Fruit fly (Drosophila melanogaster) whole organism, embryonic: ENCODE results near the gene CG31778.

Source experiments
- Ada2b ChIP-seq: fragments of 200-800 bp; sonication (Bioruptor generic); IDR thresholded peaks from 2 replicates; pipeline ENCODE4 v1.3.6; 2022; ENCODE audit warnings: missing biosample characterization, missing genetic modification characterization
- Adf1 ChIP-seq: fragments of 200-800 bp; sonication (Bioruptor generic); IDR thresholded peaks from 2 replicates; pipeline ENCODE4 v1.3.6; 2022; ENCODE audit warnings: missing biosample characterization, missing genetic modification characterization
- CG1024 ChIP-seq: fragments of 200-800 bp; sonication (Bioruptor generic); IDR thresholded peaks from 2 replicates; pipeline ENCODE4 v1.3.6; 2022; ENCODE audit warnings: missing biosample characterization, missing genetic modification characterization
- CG10267 ChIP-seq: fragments of 200-800 bp; sonication (Bioruptor generic); optimal IDR thresholded peaks from 2 replicates; lab custom pipeline; 2018; ENCODE audit warnings: missing biosample characterization, mild to moderate bottlenecking, missing genetic modification characterization, moderate library complexity
- CG1233 ChIP-seq: fragments of 200-800 bp; sonication (Bioruptor generic); optimal IDR thresholded peaks from 4 replicates; lab custom pipeline; 2018; ENCODE audit warnings: missing biosample characterization, mild to moderate bottlenecking, missing genetic modification characterization
- CG14710 ChIP-seq: fragments of 200-800 bp; sonication (Bioruptor generic); optimal IDR thresholded peaks from 3 replicates; lab custom pipeline; 2019; ENCODE audit warnings: missing biosample characterization, mild to moderate bottlenecking, missing genetic modification characterization, moderate library complexity
- CG14860 ChIP-seq: fragments of 200-800 bp; sonication (Bioruptor generic); IDR thresholded peaks from 3 replicates; pipeline ENCODE4 v1.3.6; 2022; ENCODE audit warnings: missing biosample characterization, missing genetic modification characterization; ENCODE audit not compliant: partially characterized antibody
- CG17612 ChIP-seq: fragments of 200-800 bp; sonication (Bioruptor generic); IDR thresholded peaks from 2 replicates; pipeline ENCODE4 v1.3.6; 2022; ENCODE audit warnings: missing biosample characterization, missing genetic modification characterization
- CG3065 ChIP-seq: fragments of 200-800 bp; sonication (Bioruptor generic); optimal IDR thresholded peaks from 2 replicates; lab custom pipeline; 2016; ENCODE audit warnings: missing biosample characterization, missing genetic modification characterization
- CG32772 ChIP-seq: fragments of 200-800 bp; sonication (Bioruptor generic); IDR thresholded peaks from 2 replicates; pipeline ENCODE4 v1.3.6; 2022; ENCODE audit warnings: missing biosample characterization, missing genetic modification characterization
- CG34224 ChIP-seq: fragments of 200-800 bp; sonication (Bioruptor generic); IDR thresholded peaks from 3 replicates; pipeline ENCODE4 v1.3.6; 2022; ENCODE audit warnings: missing biosample characterization, missing genetic modification characterization; ENCODE audit not compliant: partially characterized antibody
- CG34422 ChIP-seq: fragments of 200-800 bp; sonication (Bioruptor generic); IDR thresholded peaks from 3 replicates; pipeline ENCODE4 v1.3.6; 2022; ENCODE audit warnings: missing biosample characterization, missing genetic modification characterization
- CG3726 ChIP-seq: fragments of 200-800 bp; sonication (Bioruptor generic); IDR thresholded peaks from 3 replicates; pipeline ENCODE4, ENCODE4 v1.3.6; 2022; ENCODE audit warnings: missing biosample characterization, missing genetic modification characterization
- CG3847 ChIP-seq: fragments of 200-800 bp; sonication (Bioruptor generic); IDR thresholded peaks from 2 replicates; pipeline ENCODE4 v1.3.6; 2022; ENCODE audit warnings: missing biosample characterization, missing genetic modification characterization
- CG4282 ChIP-seq: fragments of 200-800 bp; sonication (Bioruptor generic); optimal IDR thresholded peaks from 2 replicates; lab custom pipeline; 2016; ENCODE audit warnings: missing biosample characterization, missing genetic modification characterization
- CG4360 ChIP-seq: fragments of 200-800 bp; sonication (Bioruptor generic); IDR thresholded peaks from 2 replicates; pipeline ENCODE4 v1.3.6; 2022; ENCODE audit warnings: missing biosample characterization, missing genetic modification characterization
- CG6683 ChIP-seq: fragments of 200-800 bp; sonication (Bioruptor generic); optimal IDR thresholded peaks from 2 replicates; lab custom pipeline; 2017; ENCODE audit warnings: missing biosample characterization, mild to moderate bottlenecking, missing genetic modification characterization, missing genetic modification reagents
- CG6791 ChIP-seq: fragments of 200-800 bp; sonication (Bioruptor generic); IDR thresholded peaks from 3 replicates; pipeline ENCODE4 v1.3.6; 2022; ENCODE audit warnings: missing biosample characterization, missing genetic modification characterization; ENCODE audit not compliant: partially characterized antibody
- CG6854 ChIP-seq: fragments of 200-800 bp; sonication (Bioruptor generic); optimal IDR thresholded peaks from 3 replicates; lab custom pipeline; 2017; ENCODE audit warnings: missing biosample characterization, mild to moderate bottlenecking, missing genetic modification characterization
- CG8924 ChIP-seq: fragments of 200-800 bp; optimal IDR thresholded peaks from 3 replicates; lab custom pipeline; 2019; ENCODE audit warnings: missing biosample characterization, mild to moderate bottlenecking, missing genetic modification characterization, moderate library complexity
- Chrac-16 ChIP-seq: fragments of 200-800 bp; sonication (Bioruptor generic); optimal IDR thresholded peaks from 3 replicates; lab custom pipeline; 2016; ENCODE audit warnings: missing biosample characterization, missing genetic modification characterization
- D ChIP-seq, 2 experiments: fragments of 200-800 bp in 1 of 2; fragments of >200 bp in 1 of 2; sonication (Bioruptor generic) in 1 of 2; optimal IDR thresholded peaks; 2 replicates in 1 of 2; 3 replicates in 1 of 2; lab custom pipeline; 2017; ENCODE audit warnings: mild to moderate bottlenecking in 1 of 2, missing biosample characterization in 1 of 2, missing genetic modification characterization in 1 of 2, missing genetic modification reagents in 1 of 2
- Dek ChIP-seq: fragments of 200-800 bp; sonication (Bioruptor generic); optimal IDR thresholded peaks from 3 replicates; lab custom pipeline; 2019; ENCODE audit warnings: missing biosample characterization, mild to moderate bottlenecking, missing genetic modification characterization, moderate library complexity
- Dp ChIP-seq: fragments of 200-800 bp; sonication (Bioruptor generic); optimal IDR thresholded peaks from 2 replicates; lab custom pipeline; 2018; ENCODE audit warnings: missing biosample characterization, mild to moderate bottlenecking, missing genetic modification characterization, moderate library complexity
- Eip74EF ChIP-seq, 2 experiments: fragments of 200-800 bp in 1 of 2; fragments of >200 bp in 1 of 2; sonication (Bioruptor generic) in 1 of 2; optimal IDR thresholded peaks; 2 replicates each; lab custom pipeline; 2017 to 2019; ENCODE audit warnings: missing biosample characterization in 2 of 2, missing genetic modification characterization in 2 of 2, mild to moderate bottlenecking in 1 of 2, moderate library complexity in 1 of 2
- HLHmδ ChIP-seq: fragments of 200-800 bp; sonication (Bioruptor generic); optimal IDR thresholded peaks from 2 replicates; lab custom pipeline; 2018; ENCODE audit warnings: missing biosample characterization, mild to moderate bottlenecking, missing genetic modification characterization, moderate library complexity
- Hand ChIP-seq: fragments of 200-800 bp; sonication (Bioruptor generic); optimal IDR thresholded peaks from 2 replicates; lab custom pipeline; 2017; ENCODE audit warnings: mild to moderate bottlenecking, missing biosample characterization, missing genetic modification reagents, missing genetic modification characterization
- MBD-R2 ChIP-seq: fragments of 200-800 bp; sonication (Bioruptor generic); IDR thresholded peaks from 2 replicates; pipeline ENCODE4 v1.3.6; 2022; ENCODE audit warnings: missing biosample characterization, missing genetic modification characterization
- Med ChIP-seq: fragments of 200-800 bp; sonication (Bioruptor generic); peaks from one replicate; lab custom pipeline; 2016; ENCODE audit warnings: missing biosample characterization, missing genetic modification characterization, mild to moderate bottlenecking, inconsistent platforms, moderate library complexity
- Optix ChIP-seq: fragments of 200-800 bp; sonication (Bioruptor generic); IDR thresholded peaks from 3 replicates; pipeline ENCODE4 v1.3.6; 2022; ENCODE audit warnings: missing biosample characterization, missing genetic modification characterization
- Pdp1 ChIP-seq, 2 experiments: fragments of 200-800 bp; sonication (Bioruptor generic); optimal IDR thresholded peaks; 3 replicates each; lab custom pipeline; 2016; ENCODE audit warnings: missing biosample characterization in 2 of 2, missing genetic modification characterization in 2 of 2, mild to moderate bottlenecking in 1 of 2, moderate library complexity in 1 of 2
- Ravus ChIP-seq: fragments of 200-800 bp; sonication (Bioruptor generic); IDR thresholded peaks from 2 replicates; pipeline ENCODE4 v1.3.6; 2022; ENCODE audit warnings: missing biosample characterization, missing genetic modification characterization
- Taf1 ChIP-seq: fragments of 200-800 bp; sonication (Bioruptor generic); IDR thresholded peaks from 2 replicates; pipeline ENCODE4 v1.3.6; 2022; ENCODE audit warnings: missing biosample characterization, missing genetic modification characterization
- ara ChIP-seq: fragments of 200-800 bp; sonication (Bioruptor generic); IDR thresholded peaks from 2 replicates; pipeline ENCODE4 v1.3.6; 2022; ENCODE audit warnings: missing biosample characterization, missing genetic modification characterization
- ci ChIP-seq: fragments of 200-800 bp; sonication (Bioruptor generic); IDR thresholded peaks from 3 replicates; pipeline ENCODE4 v1.3.6; 2022; ENCODE audit warnings: missing biosample characterization, missing genetic modification characterization
- danr ChIP-seq: fragments of 200-800 bp; sonication (Bioruptor generic); IDR thresholded peaks from 2 replicates; pipeline ENCODE4 v1.3.6; 2022; ENCODE audit warnings: missing biosample characterization, missing genetic modification characterization
- dati ChIP-seq: fragments of 200-800 bp; sonication (Bioruptor generic); IDR thresholded peaks from 2 replicates; pipeline ENCODE4 v1.3.6; 2022; ENCODE audit warnings: missing biosample characterization, missing genetic modification characterization
- dmrt11E ChIP-seq: fragments of 200-800 bp; sonication (Bioruptor generic); optimal IDR thresholded peaks from 3 replicates; lab custom pipeline; 2018; ENCODE audit warnings: missing biosample characterization, mild to moderate bottlenecking, missing genetic modification characterization, moderate library complexity
- jumu ChIP-seq: fragments of 200-800 bp; sonication (Bioruptor generic); optimal IDR thresholded peaks from 3 replicates; lab custom pipeline; 2016; ENCODE audit warnings: missing biosample characterization, missing genetic modification characterization
- lmd ChIP-seq: fragments of 200-800 bp; sonication (Bioruptor generic); IDR thresholded peaks from 2 replicates; pipeline ENCODE4 v1.3.6; 2022; ENCODE audit warnings: missing biosample characterization, missing genetic modification characterization
- mam ChIP-seq: fragments of 200-800 bp; sonication (Bioruptor generic); optimal IDR thresholded peaks from 3 replicates; lab custom pipeline; 2016; ENCODE audit warnings: missing biosample characterization, missing genetic modification characterization
- mld ChIP-seq: fragments of 200-800 bp; sonication (Bioruptor generic); IDR thresholded peaks from 3 replicates; pipeline ENCODE4 v1.3.6; 2022; ENCODE audit warnings: missing biosample characterization, missing genetic modification characterization; ENCODE audit not compliant: partially characterized antibody
- nau ChIP-seq: fragments of 200-800 bp; sonication (Bioruptor generic); optimal IDR thresholded peaks from 3 replicates; lab custom pipeline; 2017; ENCODE audit warnings: missing biosample characterization, mild to moderate bottlenecking, missing genetic modification characterization, missing genetic modification reagents
- ranshi ChIP-seq: fragments of 200-800 bp; sonication (Bioruptor generic); IDR thresholded peaks from 2 replicates; pipeline ENCODE4 v1.3.6; 2022; ENCODE audit warnings: missing biosample characterization, missing genetic modification characterization
- sqz ChIP-seq: fragments of 200-800 bp; sonication (Bioruptor generic); optimal IDR thresholded peaks from 3 replicates; lab custom pipeline; 2018; ENCODE audit warnings: missing biosample characterization, mild to moderate bottlenecking, missing genetic modification characterization
- stwl ChIP-seq: fragments of 200-800 bp; sonication (Bioruptor generic); optimal IDR thresholded peaks from 3 replicates; lab custom pipeline; 2018; ENCODE audit warnings: missing biosample characterization, mild to moderate bottlenecking, missing genetic modification characterization, moderate library complexity
- sug ChIP-seq: fragments of 200-800 bp; optimal IDR thresholded peaks from 2 replicates; lab custom pipeline; 2019; ENCODE audit warnings: missing biosample characterization, mild to moderate bottlenecking, missing genetic modification characterization, moderate library complexity
- tx ChIP-seq: fragments of 200-800 bp; sonication (Bioruptor generic); optimal IDR thresholded peaks from 2 replicates; lab custom pipeline; 2016; ENCODE audit warnings: missing biosample characterization, missing genetic modification characterization
- yki ChIP-seq: fragments of >200 bp; optimal IDR thresholded peaks from 3 replicates; lab custom pipeline; 2018

CG31778 gene

DNA sequence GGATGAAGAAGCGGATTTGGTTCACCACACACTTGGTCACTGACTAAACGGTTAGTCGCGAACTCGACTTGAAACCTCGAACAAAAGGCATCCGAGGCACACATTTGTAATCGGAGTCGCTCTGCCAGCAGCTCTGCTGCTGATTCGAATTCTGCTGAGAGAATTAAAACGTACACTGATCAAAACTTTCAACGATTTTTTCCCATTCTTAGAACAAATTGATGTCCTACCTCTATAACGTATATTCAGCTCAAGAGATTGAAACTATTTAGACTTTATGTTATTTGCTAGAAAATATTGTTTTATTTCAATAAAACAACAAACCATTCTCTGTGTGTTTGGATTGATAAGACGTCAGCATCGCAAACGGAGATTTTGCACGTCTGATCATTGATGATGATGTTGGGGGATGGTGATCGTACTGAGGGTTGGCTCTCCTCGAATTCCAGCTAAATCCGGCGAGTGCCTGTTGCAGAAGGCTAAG is at the start of gene CG31778 (continued):
- TF ChIP-seq mam (GFP tag; lab: Kevin White, UChicago): no peak
- TF ChIP-seq Taf1 (GFP tag; lab: Robert Waterston, UW): no peak
- TF ChIP-seq ara (GFP tag; lab: Robert Waterston, UW): no peak
- peak; percentile 20 for TF ChIP-seq sug (tag; lab: Kevin White, UChicago)
- no peak for TF ChIP-seq dati (GFP tag; lab: Robert Waterston, UW)
- TF ChIP-seq CG32772 (GFP tag; lab: Robert Waterston, UW): no peak
- TF ChIP-seq D (optimal IDR thresholded peaks at IDR 0.05; lab: Kevin White, UChicago): no peak
- TF ChIP-seq D (GFP tag; optimal IDR thresholded peaks at IDR 0.05; lab: Kevin White, UChicago): no peak

DNA sequence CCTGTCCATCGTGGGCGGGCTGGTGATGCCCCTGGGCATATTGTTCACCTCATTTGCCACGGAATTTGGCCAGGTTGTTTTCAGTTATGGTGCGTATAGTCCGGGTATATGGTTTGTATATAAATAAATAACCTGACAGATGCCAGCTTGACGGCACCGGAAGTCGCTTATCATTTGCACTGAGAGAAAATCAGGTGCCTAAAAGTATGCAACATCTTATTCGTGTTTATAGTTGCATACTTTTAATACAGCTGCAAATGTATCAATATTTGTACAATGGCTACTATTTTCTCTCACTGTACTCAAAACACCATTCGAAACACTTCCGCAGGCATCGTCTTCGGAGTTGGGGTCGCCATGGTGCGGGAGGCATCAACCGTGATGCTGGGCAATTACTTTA is 43.4 kb upstream of the CG31778 start:
- TF ChIP-seq Ada2b (GFP tag; lab: Robert Waterston, UW) (peak; percentile 11; the same call in 1 of the 2 replicates), Chrac-16 (no peak), CG14710 (tag; lab: Kevin White, UChicago) (no peak), Med (GFP tag; lab: Kevin White, UChicago) (peak; percentile 94), CG17612 (GFP tag; lab: Robert Waterston, UW) (no peak), CG3726 (GFP tag; lab: Robert Waterston, UW) (no peak), CG6683 (GFP tag; lab: Kevin White, UChicago) (no peak), Eip74EF (GFP tag; optimal IDR thresholded peaks at IDR 0.05; lab: Kevin White, UChicago) (no peak), lmd (GFP tag; lab: Robert Waterston, UW) (no peak), danr (GFP tag; lab: Robert Waterston, UW) (no peak), CG6791 (GFP tag; lab: Robert Waterston, UW) (no peak), HLHmδ (GFP tag; lab: Kevin White, UChicago) (no peak), CG34422 (0 out of 3 replicates have a peak, but pooled peaks have one; percentile 45), Ravus (GFP tag; lab: Robert Waterston, UW) (no peak), CG10267 (no peak), CG3065 (no peak), CG34224 (GFP tag; lab: Robert Waterston, UW) (no peak), tx (GFP tag; lab: Kevin White, UChicago) (no peak), nau (GFP tag; lab: Kevin White, UChicago) (no peak), CG3847 (GFP tag; lab: Robert Waterston, UW) (0 out of 2 replicates have a peak, but pooled peaks have one; percentile 9), stwl (tag; lab: Kevin White, UChicago) (peak; percentile 30), dmrt11E (tag; lab: Kevin White, UChicago) (no peak), mld (GFP tag; lab: Robert Waterston, UW) (no peak), Dp (no peak), CG4360 (GFP tag; lab: Robert Waterston, UW) (no peak), ranshi (GFP tag; lab: Robert Waterston, UW) (peak; percentile 21; the same call in 1 of the 2 replicates), CG1024 (GFP tag; lab: Robert Waterston, UW) (0 out of 2 replicates have a peak, but pooled peaks have one; percentile 9), Pdp1 (GFP tag; optimal IDR thresholded peaks at IDR 0.05; lab: Kevin White, UChicago) (no peak), Adf1 (GFP tag; lab: Robert Waterston, UW) (no peak), Dek (tag; lab: Kevin White, UChicago) (no peak), sqz (no peak), ci (GFP tag; lab: Robert Waterston, UW) (peak; percentile 34; the same call in 1 of the 3 replicates), Hand (peak; percentile 6), MBD-R2 (GFP tag; lab: Robert Waterston, UW) (no peak), yki (lab: Kevin White, UChicago) (no peak), CG4282 (GFP tag; lab: Kevin White, UChicago) (no peak), CG1233 (no peak), jumu (GFP tag; lab: Kevin White, UChicago) (no peak), CG6854 (GFP tag; lab: Kevin White, UChicago) (peak; percentile 2), Optix (0 out of 3 replicates have a peak, but pooled peaks have one; percentile 52), CG8924 (tag; lab: Kevin White, UChicago) (no peak), CG14860 (GFP tag; lab: Robert Waterston, UW) (no peak)
